Worm (Caenorhabditis elegans) whole organism, L4 larva: ENCODE results near the gene R08E3.1.

Experiments
- F10B5.3 ChIP-seq: sonication (generic microtip); optimal IDR thresholded peaks from 2 replicates; lab custom pipeline; 2016; ENCODE audit warnings: mild to moderate bottlenecking, missing genetic modification characterization, missing compliant biosample characterization
- F49E8.2 ChIP-seq: sonication (generic microtip); optimal IDR thresholded peaks from 2 replicates; lab custom pipeline; 2016; ENCODE audit warnings: missing compliant biosample characterization, mild to moderate bottlenecking, missing genetic modification characterization, borderline replicate concordance
- egl-43 ChIP-seq: fragments of 200-800 bp; sonication (Bioruptor generic); IDR thresholded peaks from 2 replicates; pipeline ENCODE4 v1.3.6; 2022; ENCODE audit warnings: missing genetic modification reagents, missing genetic modification characterization, missing compliant biosample characterization
- fkh-10 ChIP-seq: fragments of 150-350 bp; optimal IDR thresholded peaks from 2 replicates; lab custom pipeline; 2014; ENCODE audit warnings: missing biosample characterization, missing genetic modification reagents, missing genetic modification characterization
- jun-1 ChIP-seq: fragments of 150-350 bp; optimal IDR thresholded peaks from 2 replicates; lab custom pipeline; 2014; ENCODE audit warnings: missing biosample characterization, missing genetic modification reagents, missing genetic modification characterization
- lin-39 ChIP-seq: fragments of 150-350 bp; optimal IDR thresholded peaks from 2 replicates; lab custom pipeline; 2014; ENCODE audit warnings: missing biosample characterization, missing genetic modification reagents, missing genetic modification characterization
- lsy-2 ChIP-seq, 2 experiments: fragments of 150-350 bp in 1 of 2; sonication (generic microtip) in 1 of 2; optimal IDR thresholded peaks; 2 replicates each; lab custom pipeline; 2014 to 2017; ENCODE audit warnings: missing biosample characterization in 2 of 2, missing genetic modification characterization in 2 of 2
- mdl-1 ChIP-seq, 2 experiments: fragments of 150-350 bp in 1 of 2; sonication (generic microtip) in 1 of 2; optimal IDR thresholded peaks; 2 replicates each; lab custom pipeline; 2014 to 2017; ENCODE audit warnings: missing biosample characterization in 2 of 2, missing genetic modification characterization in 2 of 2
- nhr-25 ChIP-seq: sonication (generic microtip); optimal IDR thresholded peaks from 2 replicates; lab custom pipeline; 2017; ENCODE audit warnings: missing genetic modification characterization, mild to moderate bottlenecking, missing compliant biosample characterization, antibody characterized with exemption, moderate library complexity, borderline replicate concordance; ENCODE audit not compliant: insufficient read depth
- nhr-77 ChIP-seq: fragments of 150-350 bp; optimal IDR thresholded peaks from 2 replicates; lab custom pipeline; 2014; ENCODE audit warnings: missing biosample characterization, missing genetic modification characterization
- pqm-1 ChIP-seq: sonication (generic microtip); optimal IDR thresholded peaks from 2 replicates; lab custom pipeline; 2017; ENCODE audit warnings: missing biosample characterization, missing genetic modification characterization
- unc-62 ChIP-seq, 3 experiments: fragments of 150-350 bp in 1 of 3; sonication (generic microtip); optimal IDR thresholded peaks in 2 of 3; peaks in 1 of 3; 1 replicate in 1 of 3; 2 replicates in 2 of 3; lab custom pipeline; 2014 to 2017; ENCODE audit warnings: missing biosample characterization in 3 of 3, missing genetic modification characterization in 3 of 3, missing genetic modification reagents in 3 of 3, missing genotype in 1 of 3

ce11 chrX:4784776-4785175 lies 37.7 kb upstream of the R08E3.1 start:
- no peak for TF ChIP-seq mdl-1 (tag; optimal IDR thresholded peaks at IDR 0.05; lab: Kevin White, UChicago)
- TF ChIP-seq jun-1 (tag; lab: Kevin White, UChicago): no peak
- TF ChIP-seq F10B5.3 (tag; lab: Kevin White, UChicago): no peak
- no peak for TF ChIP-seq lsy-2 (tag; optimal IDR thresholded peaks at IDR 0.05; lab: Kevin White, UChicago)
- TF ChIP-seq lin-39 (tag; lab: Kevin White, UChicago): no peak
- TF ChIP-seq unc-62 (GFP tag; optimal IDR thresholded peaks at IDR 0.05 in 1 of 2; lab: Kevin White, UChicago): peak in 1 of 2 experiments; percentile 97
- no peak for TF ChIP-seq unc-62 (tag; optimal IDR thresholded peaks at IDR 0.05; lab: Kevin White, UChicago)
- no peak for TF ChIP-seq fkh-10
- TF ChIP-seq F49E8.2: no peak
- TF ChIP-seq nhr-25 (tag; lab: Kevin White, UChicago): no peak
- TF ChIP-seq pqm-1: no peak
- TF ChIP-seq nhr-77 (tag; lab: Kevin White, UChicago): no peak
- no peak for TF ChIP-seq egl-43
